Worm (Caenorhabditis elegans) whole organism, L4 larva: ENCODE measurements around the gene F58E6.11.

Experiments
- D1046.2 ChIP-seq: fragments of 200-800 bp; sonication (Bioruptor generic); IDR thresholded peaks from 2 replicates; pipeline ENCODE4 v1.3.6; 2022; ENCODE audit warnings: missing genetic modification characterization, missing compliant biosample characterization
- F26F4.8 ChIP-seq: fragments of 200-800 bp; sonication (Bioruptor generic); conservative IDR thresholded peaks from 2 replicates; pipeline ENCODE4 v1.3.6; 2022; ENCODE audit warnings: missing genetic modification characterization, missing compliant biosample characterization
- F37D6.2 ChIP-seq: sonication (generic microtip); optimal IDR thresholded peaks from 2 replicates; lab custom pipeline; 2016; ENCODE audit warnings: mild to moderate bottlenecking, missing genetic modification characterization, missing compliant biosample characterization
- R02D3.7 ChIP-seq: fragments of 150-350 bp; sonication (generic microtip); optimal IDR thresholded peaks from 3 replicates; lab custom pipeline; 2014; ENCODE audit warnings: missing biosample characterization, missing genetic modification characterization
- aha-1 ChIP-seq: fragments of 150-350 bp; peaks from one replicate; lab custom pipeline; 2014; ENCODE audit warnings: missing biosample characterization, missing genetic modification characterization
- aly-2 ChIP-seq: sonication (generic microtip); optimal IDR thresholded peaks from 2 replicates; lab custom pipeline; 2018; ENCODE audit warnings: missing biosample characterization, missing genetic modification characterization
- arid-1 ChIP-seq: fragments of 200-800 bp; sonication (Bioruptor generic); conservative IDR thresholded peaks from 2 replicates; pipeline ENCODE4 v1.3.6; 2022; ENCODE audit warnings: missing genetic modification reagents, missing genetic modification characterization, missing compliant biosample characterization
- ceh-20 ChIP-seq: fragments of 200-800 bp; sonication (Bioruptor generic); IDR thresholded peaks from 2 replicates; pipeline ENCODE4 v1.3.6; 2022; ENCODE audit warnings: missing genetic modification reagents, missing genetic modification characterization, missing compliant biosample characterization
- ceh-44 ChIP-seq: fragments of 200-800 bp; sonication (Bioruptor generic); IDR thresholded peaks from 2 replicates; pipeline ENCODE4 v1.3.6; 2022; ENCODE audit warnings: missing genetic modification reagents, missing genetic modification characterization, missing compliant biosample characterization
- ceh-62 ChIP-seq: sonication (generic microtip); optimal IDR thresholded peaks from 2 replicates; lab custom pipeline; 2017; ENCODE audit warnings: missing biosample characterization, missing genetic modification characterization
- ceh-82 ChIP-seq: sonication (generic microtip); optimal IDR thresholded peaks from 2 replicates; lab custom pipeline; 2017; ENCODE audit warnings: missing biosample characterization, missing genetic modification characterization
- daf-12 ChIP-seq: fragments of 150-350 bp; optimal IDR thresholded peaks from 2 replicates; lab custom pipeline; 2014; ENCODE audit warnings: missing biosample characterization, missing genetic modification reagents, missing genetic modification characterization
- daf-16 ChIP-seq, 3 experiments: sonication (generic microtip); optimal IDR thresholded peaks; 2 replicates each; lab custom pipeline; 2016 to 2017; ENCODE audit warnings: missing genetic modification characterization in 3 of 3, missing genetic modification reagents in 3 of 3, mild to moderate bottlenecking in 2 of 3, missing compliant biosample characterization in 2 of 3, missing biosample characterization in 1 of 3, moderate library complexity in 1 of 3
- daf-8 ChIP-seq: fragments of 200-800 bp; sonication (Bioruptor generic); IDR thresholded peaks from 2 replicates; pipeline ENCODE4 v1.3.6; 2022; ENCODE audit warnings: missing genetic modification characterization, missing compliant biosample characterization
- dmd-8 ChIP-seq: fragments of 200-800 bp; sonication (Bioruptor generic); IDR thresholded peaks from 2 replicates; pipeline ENCODE4 v1.3.6; 2022; ENCODE audit warnings: missing genetic modification characterization, missing compliant biosample characterization
- dmd-9 ChIP-seq: fragments of 200-800 bp; sonication (Bioruptor generic); IDR thresholded peaks from 2 replicates; pipeline ENCODE4 v1.3.6; 2022; ENCODE audit warnings: missing genetic modification reagents, missing genetic modification characterization, missing compliant biosample characterization
- dpl-1 ChIP-seq: fragments of 150-350 bp; optimal IDR thresholded peaks from 2 replicates; lab custom pipeline; 2014; ENCODE audit warnings: missing biosample characterization, missing genetic modification reagents, missing genetic modification characterization
- duxl-1 ChIP-seq: sonication (generic microtip); optimal IDR thresholded peaks from 2 replicates; lab custom pipeline; 2016; ENCODE audit warnings: mild to moderate bottlenecking, missing genetic modification characterization, moderate library complexity, missing compliant biosample characterization; ENCODE audit not compliant: poor library complexity
- fos-1 ChIP-seq: fragments of 150-350 bp; optimal IDR thresholded peaks from 2 replicates; lab custom pipeline; 2014; ENCODE audit warnings: missing biosample characterization, missing genetic modification characterization
- gei-8 ChIP-seq: fragments of 200-800 bp; sonication (Bioruptor generic); optimal IDR thresholded peaks from 2 replicates; lab custom pipeline; 2018; ENCODE audit warnings: mild to moderate bottlenecking, missing genetic modification characterization, missing compliant biosample characterization
- hmg-1.1 ChIP-seq: fragments of 200-800 bp; sonication (Bioruptor generic); IDR thresholded peaks from 2 replicates; pipeline ENCODE4 v1.3.6; 2022; ENCODE audit warnings: missing genetic modification reagents, missing genetic modification characterization, missing compliant biosample characterization
- lin-13 ChIP-seq: fragments of 150-350 bp; optimal IDR thresholded peaks from 2 replicates; lab custom pipeline; 2014; ENCODE audit warnings: missing biosample characterization, missing genetic modification reagents, missing genetic modification characterization
- lin-15B ChIP-seq: fragments of 150-350 bp; sonication (generic microtip); optimal IDR thresholded peaks from 3 replicates; lab custom pipeline; 2014; ENCODE audit warnings: missing biosample characterization, missing genetic modification characterization
- lin-38 ChIP-seq: fragments of 200-800 bp; sonication (Bioruptor generic); IDR thresholded peaks from 2 replicates; pipeline ENCODE4 v1.3.6; 2022; ENCODE audit warnings: missing genetic modification reagents, missing genetic modification characterization, missing compliant biosample characterization
- mep-1 ChIP-seq: fragments of 150-350 bp; sonication (generic microtip); optimal IDR thresholded peaks from 3 replicates; lab custom pipeline; 2014; ENCODE audit warnings: missing biosample characterization, missing genetic modification characterization
- mxl-2 ChIP-seq: fragments of 200-800 bp; sonication (Bioruptor generic); conservative IDR thresholded peaks from 2 replicates; pipeline ENCODE4 v1.3.6; 2022; ENCODE audit warnings: missing genetic modification reagents, missing genetic modification characterization, missing compliant biosample characterization
- mxl-3 ChIP-seq: fragments of 200-800 bp; sonication (Bioruptor generic); optimal IDR thresholded peaks from 2 replicates; lab custom pipeline; 2018; ENCODE audit warnings: mild to moderate bottlenecking, missing genetic modification characterization, missing compliant biosample characterization
- nhr-10 ChIP-seq: fragments of 150-350 bp; optimal IDR thresholded peaks from 2 replicates; lab custom pipeline; 2014; ENCODE audit warnings: missing biosample characterization, missing genetic modification characterization
- nhr-11 ChIP-seq: fragments of 150-350 bp; optimal IDR thresholded peaks from 2 replicates; lab custom pipeline; 2014; ENCODE audit warnings: missing biosample characterization, missing genetic modification characterization
- nhr-111 ChIP-seq: fragments of 200-800 bp; sonication (Bioruptor generic); optimal IDR thresholded peaks from 2 replicates; lab custom pipeline; 2018; ENCODE audit warnings: mild to moderate bottlenecking, missing genetic modification characterization, missing compliant biosample characterization
- nhr-237 ChIP-seq: sonication (generic microtip); optimal IDR thresholded peaks from 2 replicates; lab custom pipeline; 2017; ENCODE audit warnings: missing biosample characterization, missing genetic modification characterization
- nhr-25 ChIP-seq: sonication (generic microtip); optimal IDR thresholded peaks from 2 replicates; lab custom pipeline; 2017; ENCODE audit warnings: missing genetic modification characterization, mild to moderate bottlenecking, missing compliant biosample characterization, antibody characterized with exemption, moderate library complexity, borderline replicate concordance; ENCODE audit not compliant: insufficient read depth
- nhr-28 ChIP-seq: fragments of 150-350 bp; optimal IDR thresholded peaks from 2 replicates; lab custom pipeline; 2014; ENCODE audit warnings: missing biosample characterization, missing genetic modification characterization
- nhr-41 ChIP-seq: fragments of 200-800 bp; sonication (Bioruptor generic); IDR thresholded peaks from 2 replicates; pipeline ENCODE4 v1.3.6; 2022; ENCODE audit warnings: missing genetic modification reagents, missing genetic modification characterization, missing compliant biosample characterization
- nhr-42 ChIP-seq: fragments of 200-800 bp; sonication (Bioruptor generic); IDR thresholded peaks from 2 replicates; pipeline ENCODE4 v1.3.6; 2022; ENCODE audit warnings: missing genetic modification characterization, missing compliant biosample characterization
- nhr-48 ChIP-seq: sonication (generic microtip); optimal IDR thresholded peaks from 2 replicates; lab custom pipeline; 2016; ENCODE audit warnings: mild to moderate bottlenecking, missing genetic modification characterization, missing compliant biosample characterization
- nhr-77 ChIP-seq: fragments of 150-350 bp; optimal IDR thresholded peaks from 2 replicates; lab custom pipeline; 2014; ENCODE audit warnings: missing biosample characterization, missing genetic modification characterization
- pha-4 ChIP-seq, 2 experiments: fragments of 150-350 bp in 1 of 2; fragments of 200-800 bp in 1 of 2; sonication (Bioruptor generic) in 1 of 2; IDR thresholded peaks in 1 of 2; optimal IDR thresholded peaks in 1 of 2; 2 replicates each; pipeline versions ENCODE4 v1.3.6 to Lab custom; 2014 to 2022; ENCODE audit warnings: missing genetic modification characterization in 2 of 2, missing genetic modification reagents in 2 of 2, missing biosample characterization in 1 of 2, missing compliant biosample characterization in 1 of 2
- php-3 ChIP-seq: fragments of 200-800 bp; sonication (Bioruptor generic); IDR thresholded peaks from 2 replicates; pipeline ENCODE4 v1.3.6; 2022; ENCODE audit warnings: missing genetic modification reagents, missing genetic modification characterization, missing compliant biosample characterization
- saeg-2 ChIP-seq: fragments of 200-800 bp; sonication (Bioruptor generic); IDR thresholded peaks from 2 replicates; pipeline ENCODE4 v1.3.6; 2022; ENCODE audit warnings: missing genetic modification reagents, missing genetic modification characterization, missing compliant biosample characterization
- spr-1 ChIP-seq: sonication (generic microtip); optimal IDR thresholded peaks from 2 replicates; lab custom pipeline; 2016; ENCODE audit warnings: mild to moderate bottlenecking, missing genetic modification characterization, missing compliant biosample characterization
- spr-3 ChIP-seq: fragments of 200-800 bp; sonication (Bioruptor generic); optimal IDR thresholded peaks from 2 replicates; lab custom pipeline; 2018; ENCODE audit warnings: mild to moderate bottlenecking, missing genetic modification characterization, missing compliant biosample characterization
- unc-39 ChIP-seq: sonication (generic microtip); optimal IDR thresholded peaks from 2 replicates; lab custom pipeline; 2017; ENCODE audit warnings: missing biosample characterization, missing genetic modification characterization
- unc-62 ChIP-seq, 3 experiments: fragments of 150-350 bp in 1 of 3; sonication (generic microtip); optimal IDR thresholded peaks in 2 of 3; peaks in 1 of 3; 1 replicate in 1 of 3; 2 replicates in 2 of 3; lab custom pipeline; 2014 to 2017; ENCODE audit warnings: missing biosample characterization in 3 of 3, missing genetic modification characterization in 3 of 3, missing genetic modification reagents in 3 of 3, missing genotype in 1 of 3
- zfp-3 ChIP-seq: fragments of 200-800 bp; sonication (Bioruptor generic); conservative IDR thresholded peaks from 2 replicates; pipeline ENCODE4 v1.3.6; 2022; ENCODE audit warnings: missing genetic modification reagents, missing genetic modification characterization, missing compliant biosample characterization
- zip-11 ChIP-seq: fragments of 200-800 bp; sonication (Bioruptor generic); IDR thresholded peaks from 2 replicates; pipeline ENCODE4 v1.3.6; 2022; ENCODE audit warnings: missing genetic modification characterization, missing compliant biosample characterization
- ztf-11 ChIP-seq: fragments of 150-350 bp; optimal IDR thresholded peaks from 2 replicates; lab custom pipeline; 2014; ENCODE audit warnings: missing biosample characterization, missing genetic modification characterization

F58E6.11 gene

DNA sequence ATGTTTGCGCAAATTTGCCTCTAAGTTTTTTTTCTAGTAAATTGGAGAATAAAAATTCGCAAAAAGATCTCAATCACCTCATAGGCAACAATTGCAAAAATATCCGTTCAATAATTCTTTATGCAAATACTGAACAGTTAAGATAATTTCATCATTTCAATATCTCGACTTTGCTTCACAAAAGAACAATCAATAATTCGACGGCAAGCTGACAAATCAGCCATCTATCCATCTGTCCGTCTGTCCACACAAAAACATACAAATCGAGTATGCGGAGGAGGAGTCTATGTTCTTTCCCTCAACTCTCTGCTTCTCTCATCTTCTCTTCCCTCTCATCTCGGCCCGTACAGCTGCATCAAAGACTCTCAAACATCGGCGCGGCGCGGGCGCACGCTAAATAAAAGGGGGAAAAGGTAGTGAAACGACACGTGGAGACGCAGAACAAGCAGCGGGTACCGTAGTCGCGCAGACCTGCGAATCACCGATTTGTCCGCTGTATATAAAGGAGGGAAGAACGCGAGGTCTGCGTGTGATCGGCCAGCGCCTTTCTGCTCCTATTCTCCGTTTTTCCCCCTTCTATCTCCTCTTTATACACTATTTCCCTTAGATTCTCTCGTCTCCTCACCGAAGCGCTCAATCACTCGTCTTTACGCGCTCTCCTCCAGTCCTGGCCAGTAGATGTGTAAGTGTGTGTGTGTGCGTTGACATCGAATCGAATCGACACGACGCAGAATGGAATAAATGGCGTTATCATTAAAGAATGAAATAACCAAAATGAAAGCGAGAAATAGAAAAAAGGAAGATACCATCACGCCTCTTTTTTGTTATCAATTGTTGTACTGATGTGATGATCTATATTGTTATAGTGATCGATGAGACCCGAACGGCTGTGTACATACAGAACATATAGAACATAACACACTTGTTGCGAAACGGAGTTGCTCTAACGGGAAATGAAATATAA, 26.8 kb downstream of the F58E6.11 start (continued):
- TF ChIP-seq zip-11 (GFP tag; lab: Robert Waterston, UW) (no peak), D1046.2 (GFP tag; lab: Robert Waterston, UW) (no peak; the same call in 1 of the 2 replicates), daf-12 (tag; lab: Kevin White, UChicago) (no peak), nhr-11 (tag; lab: Kevin White, UChicago) (peak; percentile 97), hmg-1.1 (GFP tag; lab: Robert Waterston, UW) (peak; percentile 93), mep-1 (tag; lab: Kevin White, UChicago) (peak; percentile 96), unc-39 (no peak), nhr-111 (GFP tag; lab: Kevin White, UChicago) (no peak), nhr-10 (tag; lab: Kevin White, UChicago) (peak; percentile 95), pha-4 (GFP tag; IDR thresholded peaks at IDR 0.05; lab: Robert Waterston, UW) (peak; percentile 83), pha-4 (tag; optimal IDR thresholded peaks at IDR 0.05; lab: Kevin White, UChicago) (peak; percentile 70), fos-1 (peak; percentile 29), unc-62 (GFP tag; optimal IDR thresholded peaks at IDR 0.05 in 1 of 2; lab: Kevin White, UChicago) (peak; percentile 66 to 99), unc-62 (tag; optimal IDR thresholded peaks at IDR 0.05; lab: Kevin White, UChicago) (peak; percentile 75), lin-38 (GFP tag; lab: Robert Waterston, UW) (peak; percentile 68), nhr-28 (peak; percentile 95), ceh-20 (GFP tag; lab: Robert Waterston, UW) (peak; percentile 87), ceh-44 (GFP tag; lab: Robert Waterston, UW) (peak; percentile 84; the same call in 1 of the 2 replicates), spr-3 (GFP tag; lab: Kevin White, UChicago) (peak; percentile 6), ztf-11 (tag; lab: Kevin White, UChicago) (no peak), arid-1 (GFP tag; lab: Robert Waterston, UW) (no peak), nhr-48 (tag; lab: Kevin White, UChicago) (peak; percentile 90), lin-13 (GFP tag; lab: Kevin White, UChicago) (peak; percentile 83), F26F4.8 (GFP tag; lab: Robert Waterston, UW) (no peak), gei-8 (peak; percentile 82), dpl-1 (peak; percentile 64), mxl-3 (peak; percentile 99), nhr-237 (peak; percentile 29), nhr-25 (peak; percentile 95), php-3 (GFP tag; lab: Robert Waterston, UW) (peak; percentile 47; the same call in 1 of the 2 replicates), ceh-82 (tag; lab: Kevin White, UChicago) (no peak), mxl-2 (0 out of 2 replicates have a peak, but pooled peaks have one; percentile 61), ceh-62 (tag; lab: Kevin White, UChicago) (no peak), dmd-8 (GFP tag; lab: Robert Waterston, UW) (peak; percentile 68; the same call in 1 of the 2 replicates), zfp-3 (GFP tag; lab: Robert Waterston, UW) (peak; percentile 73; the same call in 1 of the 2 replicates), duxl-1 (peak; percentile 17), nhr-41 (GFP tag; lab: Robert Waterston, UW) (no peak), daf-16 (GFP tag; optimal IDR thresholded peaks at IDR 0.05; lab: Kevin White, UChicago) (peak; percentile 41 to 55), daf-16 (tag; optimal IDR thresholded peaks at IDR 0.05; lab: Kevin White, UChicago) (peak; percentile 83), dmd-9 (GFP tag; lab: Robert Waterston, UW) (peak; percentile 64; the same call in 1 of the 2 replicates), R02D3.7 (tag; lab: Kevin White, UChicago) (peak; percentile 19), aly-2 (tag; lab: Kevin White, UChicago) (no peak), spr-1 (tag; lab: Kevin White, UChicago) (peak; percentile 89), nhr-42 (GFP tag; lab: Robert Waterston, UW) (peak; percentile 78; the same call in 1 of the 2 replicates), lin-15B (no peak), F37D6.2 (tag; lab: Kevin White, UChicago) (peak; percentile 90), nhr-77 (tag; lab: Kevin White, UChicago) (peak; percentile 89), saeg-2 (GFP tag; lab: Robert Waterston, UW) (peak; percentile 75; the same call in 1 of the 2 replicates), aha-1 (tag; lab: Kevin White, UChicago) (peak; percentile 100), daf-8 (GFP tag; lab: Robert Waterston, UW) (no peak)
